Worm (Caenorhabditis elegans) whole organism, L4 larva: ENCODE measurements around the gene Y37H2A.10.

Source experiments
- ama-1 ChIP-seq: fragments of 150-350 bp; optimal IDR thresholded peaks from 2 replicates; lab custom pipeline; 2014; ENCODE audit warnings: inconsistent platforms, mixed read lengths
- arid-1 ChIP-seq: fragments of 200-800 bp; sonication (Bioruptor generic); conservative IDR thresholded peaks from 2 replicates; pipeline ENCODE4 v1.3.6; 2022; ENCODE audit warnings: missing genetic modification reagents, missing genetic modification characterization, missing compliant biosample characterization
- fkh-10 ChIP-seq: fragments of 150-350 bp; optimal IDR thresholded peaks from 2 replicates; lab custom pipeline; 2014; ENCODE audit warnings: missing biosample characterization, missing genetic modification reagents, missing genetic modification characterization
- nhr-41 ChIP-seq: fragments of 200-800 bp; sonication (Bioruptor generic); IDR thresholded peaks from 2 replicates; pipeline ENCODE4 v1.3.6; 2022; ENCODE audit warnings: missing genetic modification reagents, missing genetic modification characterization, missing compliant biosample characterization
- unc-39 ChIP-seq: sonication (generic microtip); optimal IDR thresholded peaks from 2 replicates; lab custom pipeline; 2017; ENCODE audit warnings: missing biosample characterization, missing genetic modification characterization
- ztf-7 ChIP-seq: fragments of 150-350 bp; optimal IDR thresholded peaks from 2 replicates; lab custom pipeline; 2014; ENCODE audit warnings: missing biosample characterization, missing genetic modification characterization

ce11 chrV:18157707-18158106 lies 18.9 kb downstream of the Y37H2A.10 start, which contains the start of gene clec-48:
- TF ChIP-seq arid-1 (GFP tag; lab: Robert Waterston, UW) (no peak), ztf-7 (tag; lab: Kevin White, UChicago) (no peak), ama-1 (lab: Kevin White, UChicago) (no peak), fkh-10 (GFP tag; lab: Kevin White, UChicago) (no peak), unc-39 (tag; lab: Kevin White, UChicago) (no peak), nhr-41 (GFP tag; lab: Robert Waterston, UW) (no peak)
